Fruit fly (Drosophila melanogaster): ENCODE data around the gene CG16781.

The CG16781 gene

dm6 chrX:3433646-3434097, 30.2 kb downstream of the CG16781 start (continued):
- TF ChIP-seq vnd (GFP tag; IDR thresholded peaks at IDR 0.05; ENCODE audit: partially characterized antibody) (no peak), Trl (optimal IDR thresholded peaks at IDR 0.05) (no peak), Trl (GFP tag; optimal IDR thresholded peaks at IDR 0.05) (peak; percentile 14), Abd-B (GFP tag; optimal IDR thresholded peaks at IDR 0.05) (no peak), CG6854 (GFP tag; optimal IDR thresholded peaks at IDR 0.05) (no peak), lmd (GFP tag; IDR thresholded peaks at IDR 0.05) (0 out of 2 replicates have a peak, but pooled peaks have one; percentile 19), CG15269 (tag; optimal IDR thresholded peaks at IDR 0.05) (peak; percentile 1), CG14710 (tag; optimal IDR thresholded peaks at IDR 0.05) (no peak), HLHmδ (GFP tag; optimal IDR thresholded peaks at IDR 0.05) (no peak), aop (GFP tag; IDR thresholded peaks at IDR 0.05) (no peak), corto (GFP tag; optimal IDR thresholded peaks at IDR 0.05) (peak; percentile 79), CG4820 (GFP tag; optimal IDR thresholded peaks at IDR 0.05) (peak; percentile 18), CG6654 (GFP tag; optimal IDR thresholded peaks at IDR 0.05) (no peak), Blimp-1 (GFP tag; optimal IDR thresholded peaks at IDR 0.05) (peak; percentile 6), Oli (tag; optimal IDR thresholded peaks at IDR 0.05) (peak; percentile 11), Awh (GFP tag; IDR thresholded peaks at IDR 0.05) (0 out of 2 replicates have a peak, but pooled peaks have one; percentile 15), Med (GFP tag) (peak; percentile 76), Chrac-16 (GFP tag; optimal IDR thresholded peaks at IDR 0.05) (no peak), Ada2b (GFP tag; IDR thresholded peaks at IDR 0.05) (peak; percentile 48), GATAe (GFP tag; conservative IDR thresholded peaks at IDR 0.05) (no peak), CG14050 (GFP tag; IDR thresholded peaks at IDR 0.05) (0 out of 3 replicates have a peak, but pooled peaks have one; percentile 23), HmgD (GFP tag; optimal IDR thresholded peaks at IDR 0.05) (no peak), bigmax (GFP tag; optimal IDR thresholded peaks at IDR 0.05) (no peak), Sox102F (GFP tag; optimal IDR thresholded peaks at IDR 0.05) (peak; percentile 29), lab (GFP tag; optimal IDR thresholded peaks at IDR 0.05) (peak; percentile 18), prd (optimal IDR thresholded peaks at IDR 0.05) (no peak), prd (GFP tag; IDR thresholded peaks at IDR 0.05) (peak; percentile 33; the same call in 1 of the 3 replicates), Optix (GFP tag; IDR thresholded peaks at IDR 0.05) (peak; percentile 28; the same call in 1 of the 3 replicates), CG3838 (GFP tag; optimal IDR thresholded peaks at IDR 0.05) (no peak), HLH4C (GFP tag; IDR thresholded peaks at IDR 0.05; ENCODE audit: partially characterized antibody) (no peak), Asciz (GFP tag; optimal IDR thresholded peaks at IDR 0.05) (peak; percentile 23), psq (GFP tag; optimal IDR thresholded peaks at IDR 0.05) (no peak), sens (GFP tag) (peak; percentile 43), Side (GFP tag; optimal IDR thresholded peaks at IDR 0.05) (peak; percentile 15), phol (tag; optimal IDR thresholded peaks at IDR 0.05) (peak; percentile 40), Vsx1 (GFP tag; optimal IDR thresholded peaks at IDR 0.05) (no peak), CG4730 (GFP tag; IDR thresholded peaks at IDR 0.05) (no peak), gem (tag; optimal IDR thresholded peaks at IDR 0.05) (peak; percentile 20), CG17328 (GFP tag; IDR thresholded peaks at IDR 0.05) (0 out of 2 replicates have a peak, but pooled peaks have one; percentile 9), CG10959 (GFP tag; IDR thresholded peaks at IDR 0.05) (no peak), HLH3B (GFP tag; IDR thresholded peaks at IDR 0.05) (peak; percentile 35; the same call in 1 of the 2 replicates), grau (tag; optimal IDR thresholded peaks at IDR 0.05) (no peak), gcm2 (GFP tag; optimal IDR thresholded peaks at IDR 0.05) (no peak), CG12942 (GFP tag; optimal IDR thresholded peaks at IDR 0.05) (no peak), slbo (GFP tag; IDR thresholded peaks at IDR 0.05) (0 out of 2 replicates have a peak, but pooled peaks have one; percentile 25), CG2678 (tag; optimal IDR thresholded peaks at IDR 0.05) (peak; percentile 27), CG17359 (tag; optimal IDR thresholded peaks at IDR 0.05) (peak; percentile 36)
